Fruit fly (Drosophila melanogaster) whole organism: ENCODE results near the gene mino.
A peak's percentile ranks its signal among the peaks of the same experiment; 100 is the strongest.

Experiments
- CG8478 ChIP-seq: fragments of >200 bp; optimal IDR thresholded peaks from 2 replicates; lab custom pipeline; 2018; ENCODE audit warnings: inconsistent platforms
- Dll ChIP-seq: fragments of >200 bp; optimal IDR thresholded peaks from 2 replicates; lab custom pipeline; 2017
- EcR ChIP-seq, 2 experiments: fragments of >200 bp; optimal IDR thresholded peaks; 2 replicates each; lab custom pipeline; 2017; ENCODE audit warnings: missing biosample characterization in 2 of 2, missing genetic modification characterization in 2 of 2, missing genetic modification reagents in 2 of 2
- pan ChIP-seq: fragments of >200 bp; optimal IDR thresholded peaks from 2 replicates; lab custom pipeline; 2017
- psq ChIP-seq: fragments of >200 bp; optimal IDR thresholded peaks from 2 replicates; lab custom pipeline; 2017
- usp ChIP-seq: fragments of >200 bp; optimal IDR thresholded peaks from 2 replicates; lab custom pipeline; 2017; ENCODE audit warnings: missing biosample characterization, missing genetic modification characterization, mixed read lengths

mino gene

dm6 chr3R:27926738-27927215, 1.8 kb downstream of the mino start:
- TF ChIP-seq CG8478 (lab: Kevin White, UChicago) (no peak), psq (lab: Kevin White, UChicago) (no peak), Dll (no peak), pan (lab: Kevin White, UChicago) (no peak), usp (GFP tag; lab: Kevin White, UChicago) (no peak)

dm6 chr3R:27928140-27928539, 3.1 kb downstream of the mino start, which contains the start of gene nenya:
Gene nenya, minus strand, starts transcription at chr3R:27928174.
- no peak for TF ChIP-seq psq (lab: Kevin White, UChicago)

DNA sequence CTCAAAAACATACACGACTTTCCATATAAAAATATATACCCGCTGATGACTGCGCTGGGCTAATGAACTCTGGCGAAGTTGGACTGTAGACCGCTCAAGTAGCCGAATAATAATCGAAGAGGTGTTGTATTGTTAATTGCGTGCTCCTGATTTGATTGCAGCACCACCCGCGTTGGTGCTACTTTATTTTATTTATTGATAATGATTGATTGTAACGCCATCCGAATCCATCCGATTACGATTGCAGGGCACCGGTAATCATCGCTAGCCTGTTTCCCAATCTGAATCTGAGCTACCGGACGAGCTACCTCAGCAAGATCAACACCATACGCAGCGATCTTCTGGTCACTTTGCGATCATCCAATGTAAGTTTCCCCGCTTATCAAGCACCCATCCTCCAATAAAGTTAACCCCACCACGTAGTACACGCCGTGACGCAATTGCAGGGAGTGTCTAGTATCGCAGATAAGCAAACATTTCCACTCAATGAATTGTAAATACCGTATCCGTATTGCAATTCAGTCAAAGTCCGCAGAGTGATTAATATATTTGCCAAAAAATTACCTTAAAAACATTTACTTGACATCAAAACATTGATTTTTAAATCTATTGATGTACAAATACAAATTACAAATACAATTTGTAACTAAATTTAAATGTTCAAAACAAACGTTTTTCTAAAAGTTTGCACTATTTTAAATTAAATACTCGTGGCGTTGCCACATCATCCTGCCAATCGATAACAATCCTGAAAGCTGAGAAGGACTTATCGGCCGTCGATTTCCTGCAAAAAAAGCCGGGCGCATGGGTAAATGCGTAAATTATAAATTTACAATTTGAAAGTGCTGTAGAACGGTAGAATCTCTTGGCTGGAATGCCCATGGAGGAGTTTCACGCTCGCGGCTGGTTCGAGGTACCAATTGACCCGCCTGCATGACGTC, 4.3 kb downstream of the mino start:
- TF ChIP-seq psq (lab: Kevin White, UChicago), result no peak
- TF ChIP-seq EcR (GFP tag; optimal IDR thresholded peaks at IDR 0.05; lab: Kevin White, UChicago), result no peak
- no peak for TF ChIP-seq CG8478 (lab: Kevin White, UChicago)
- no peak for TF ChIP-seq usp (GFP tag; lab: Kevin White, UChicago)
- TF ChIP-seq Dll, result no peak
- no peak for TF ChIP-seq pan (lab: Kevin White, UChicago)

DNA sequence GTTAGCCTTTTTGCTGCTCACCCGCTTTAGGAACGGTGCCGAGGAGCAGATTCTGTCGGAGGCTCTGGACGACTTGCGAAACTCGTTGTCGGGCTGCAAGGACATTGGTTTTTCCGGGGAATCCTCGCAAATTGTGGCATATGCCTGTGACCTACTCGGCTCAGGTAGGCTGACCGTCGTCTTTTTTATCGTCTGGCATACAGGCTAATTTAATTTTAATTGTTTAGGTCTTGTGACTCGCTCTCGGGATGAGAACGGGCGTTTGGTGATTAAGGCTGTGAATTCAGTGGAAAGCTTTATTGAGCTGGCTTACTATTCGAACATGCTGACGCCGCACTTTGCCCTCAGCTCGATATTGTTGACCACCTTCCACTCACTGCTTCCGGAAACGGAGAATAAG, 6.5 kb downstream of the mino start:
- TF ChIP-seq pan (lab: Kevin White, UChicago) (no peak), Dll (no peak), EcR (GFP tag; optimal IDR thresholded peaks at IDR 0.05; lab: Kevin White, UChicago) (no peak), CG8478 (lab: Kevin White, UChicago) (no peak), psq (lab: Kevin White, UChicago) (no peak), usp (GFP tag; lab: Kevin White, UChicago) (no peak)

dm6 chr3R:27937752-27938694, 13.0 kb downstream of the mino start, which contains the start of the genes NSD and BOD1:
Gene NSD, minus strand, starts transcription at chr3R:27937853.
Gene BOD1, plus strand, starts transcription at chr3R:27938245.
- TF ChIP-seq pan (lab: Kevin White, UChicago) (no peak), EcR (GFP tag; optimal IDR thresholded peaks at IDR 0.05; lab: Kevin White, UChicago) (no peak), usp (GFP tag; lab: Kevin White, UChicago) (no peak), psq (lab: Kevin White, UChicago) (no peak), CG8478 (lab: Kevin White, UChicago) (no peak), Dll (no peak)

- TF ChIP-seq EcR (GFP tag; optimal IDR thresholded peaks at IDR 0.05; lab: Kevin White, UChicago), result no peak
- no peak for TF ChIP-seq usp (GFP tag; lab: Kevin White, UChicago)
- no peak for TF ChIP-seq pan (lab: Kevin White, UChicago)
- TF ChIP-seq psq (lab: Kevin White, UChicago), result no peak
- no peak for TF ChIP-seq CG8478 (lab: Kevin White, UChicago)
- TF ChIP-seq Dll, result no peak
Measured at dm6 chr3R:27945398-27945797, 20.4 kb downstream of the mino start.

DNA sequence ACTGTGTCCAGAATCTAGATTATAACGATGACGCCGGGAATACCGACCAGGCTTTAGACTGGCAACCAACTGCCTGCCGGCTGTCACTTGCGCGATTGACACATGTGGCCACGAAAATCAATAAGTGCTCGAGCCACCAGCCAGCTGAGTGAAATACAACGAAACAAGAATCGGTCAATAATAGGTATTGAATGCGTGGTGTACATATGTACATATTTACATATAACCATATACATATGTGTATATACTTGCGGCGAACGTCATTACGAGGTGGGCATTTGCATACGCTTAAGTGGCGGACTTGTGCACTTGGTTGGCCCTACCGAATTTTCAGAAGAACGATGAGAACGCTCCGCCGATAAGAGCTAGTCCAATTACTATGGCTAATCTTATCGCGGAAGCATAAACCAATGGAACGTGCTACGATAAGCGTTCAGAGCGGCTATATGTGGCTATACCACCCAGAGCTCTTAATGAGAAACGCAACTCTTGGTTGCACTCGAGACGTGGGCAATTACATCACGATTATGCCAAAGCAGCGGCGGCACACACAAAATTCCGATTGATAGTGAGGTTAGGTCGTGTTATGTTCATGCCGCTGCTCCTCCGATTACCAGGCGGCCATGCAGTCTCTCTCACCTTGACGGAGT, 21.7 kb downstream of the mino start:
- TF ChIP-seq Dll (no peak), pan (lab: Kevin White, UChicago) (peak; percentile 4)

DNA sequence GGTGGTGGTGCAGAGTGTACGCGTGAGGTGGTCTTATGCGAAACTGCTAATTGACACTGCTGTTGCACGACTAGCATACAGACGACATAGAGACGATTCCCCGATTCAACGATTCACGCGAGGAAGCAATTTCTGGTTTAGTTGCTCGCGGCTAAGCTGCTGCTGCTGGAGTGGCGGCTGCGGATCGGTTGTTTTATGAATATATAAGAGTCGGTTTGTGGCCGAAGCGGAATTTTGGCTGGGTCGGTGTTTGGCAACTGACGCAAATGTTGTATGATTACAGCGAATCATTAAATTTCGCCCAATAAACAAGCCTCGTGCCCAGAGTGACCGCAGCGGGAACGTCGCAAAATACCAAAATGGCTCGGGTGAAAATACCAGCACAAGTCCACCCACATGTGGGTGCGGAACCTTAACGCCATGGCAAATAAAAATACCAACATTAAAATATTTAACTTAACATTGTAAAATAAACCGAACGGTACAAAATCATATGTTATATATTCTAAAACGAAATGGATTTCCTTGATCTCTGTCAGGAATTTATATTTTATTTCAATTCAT, 22.8 kb downstream of the mino start, which contains the start of gene mfrn:
Gene mfrn (minus strand): TSS at position 340 of the 564 bp plus-strand sequence.
- TF ChIP-seq EcR (GFP tag; optimal IDR thresholded peaks at IDR 0.05; lab: Kevin White, UChicago) (no peak), Dll (no peak), usp (GFP tag; lab: Kevin White, UChicago) (no peak), pan (lab: Kevin White, UChicago) (no peak), psq (lab: Kevin White, UChicago) (no peak), CG8478 (lab: Kevin White, UChicago) (no peak)

dm6 chr3R:27948421-27948906, 23.5 kb downstream of the mino start, which contains the start of gene Gp93:
Gene Gp93, plus strand, starts transcription at chr3R:27948711.
- TF ChIP-seq psq (lab: Kevin White, UChicago) (no peak), usp (GFP tag; lab: Kevin White, UChicago) (no peak), Dll (no peak), pan (lab: Kevin White, UChicago) (no peak), CG8478 (lab: Kevin White, UChicago) (no peak), EcR (GFP tag; optimal IDR thresholded peaks at IDR 0.05; lab: Kevin White, UChicago) (no peak)

DNA sequence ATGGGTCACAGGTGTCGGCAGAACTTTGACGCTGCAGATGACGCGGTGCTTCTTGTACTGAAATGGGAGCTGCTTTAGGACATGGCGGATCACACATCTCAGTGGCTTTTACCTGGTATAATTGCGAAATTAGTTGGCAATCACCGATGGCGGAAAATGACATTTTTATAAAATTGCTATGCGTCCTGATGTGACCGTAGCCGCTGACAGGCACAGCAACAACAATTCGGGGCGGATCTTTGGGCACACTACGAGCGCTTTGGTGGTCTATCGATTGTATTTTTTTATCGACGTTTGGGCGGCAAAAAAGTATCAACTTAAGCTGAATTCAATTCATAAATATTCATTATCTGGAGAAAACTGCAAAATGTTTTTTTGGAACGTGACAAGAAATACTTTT, 28.9 kb downstream of the mino start, which contains the start of gene CG4951:
Gene CG4951 (minus strand): TSS at position 223 of the 400 bp plus-strand sequence.
- no peak for TF ChIP-seq pan (lab: Kevin White, UChicago)
- no peak for TF ChIP-seq CG8478 (lab: Kevin White, UChicago)
- no peak for TF ChIP-seq Dll
- no peak for TF ChIP-seq EcR (GFP tag; optimal IDR thresholded peaks at IDR 0.05; lab: Kevin White, UChicago)
